Worm (Caenorhabditis elegans) whole organism, L1 larva: Measurements from ENCODE around the gene F41G3.6.

ENCODE experiments used
- alr-1 ChIP-seq: fragments of 200-800 bp; sonication (Bioruptor generic); optimal IDR thresholded peaks from 2 replicates; lab custom pipeline; 2018; ENCODE audit warnings: borderline replicate concordance, mild to moderate bottlenecking, missing genetic modification characterization, missing compliant biosample characterization
- fkh-10 ChIP-seq: sonication (generic microtip); optimal IDR thresholded peaks from 2 replicates; lab custom pipeline; 2017; ENCODE audit warnings: missing biosample characterization, missing genetic modification reagents, missing genetic modification characterization
- fos-1 ChIP-seq: fragments of 150-350 bp; optimal IDR thresholded peaks from 2 replicates; lab custom pipeline; 2014; ENCODE audit warnings: missing biosample characterization, missing genetic modification characterization
- pqm-1 ChIP-seq: sonication (generic microtip); optimal IDR thresholded peaks from 3 replicates; lab custom pipeline; 2017; ENCODE audit warnings: missing biosample characterization, missing genetic modification characterization
- ztf-4 ChIP-seq: fragments of 150-350 bp; optimal IDR thresholded peaks from 2 replicates; lab custom pipeline; 2014; ENCODE audit warnings: missing biosample characterization, missing genetic modification characterization

ce11 chrII:6726814-6727213, 15.9 kb upstream of the F41G3.6 start:
- no peak for TF ChIP-seq alr-1
- no peak for TF ChIP-seq ztf-4 (tag; lab: Kevin White, UChicago)
- TF ChIP-seq fos-1 (tag; lab: Kevin White, UChicago), result no peak
- no peak for TF ChIP-seq pqm-1 (tag; lab: Kevin White, UChicago)
- no peak for TF ChIP-seq fkh-10
